Fruit fly (Drosophila melanogaster) whole organism, wandering third instar larva: ENCODE data around the gene Or10a.

ENCODE experiments used
- CG32264 ChIP-seq: fragments of 200-800 bp; sonication (Bioruptor generic); optimal IDR thresholded peaks from 2 replicates; lab custom pipeline; 2016; ENCODE audit warnings: missing biosample characterization, missing genetic modification characterization
- CrebA ChIP-seq: fragments of 200-800 bp; sonication (Bioruptor generic); optimal IDR thresholded peaks from 2 replicates; lab custom pipeline; 2016; ENCODE audit warnings: missing biosample characterization, mild to moderate bottlenecking, missing genetic modification characterization, borderline replicate concordance
- Myc ChIP-seq: fragments of >200 bp; optimal IDR thresholded peaks from 2 replicates; lab custom pipeline; 2017
- br ChIP-seq: fragments of 200-800 bp; sonication (Bioruptor generic); optimal IDR thresholded peaks from 2 replicates; lab custom pipeline; 2016; ENCODE audit warnings: missing biosample characterization, missing genetic modification characterization
- rgr ChIP-seq: fragments of 200-800 bp; sonication (Bioruptor generic); optimal IDR thresholded peaks from 3 replicates; lab custom pipeline; 2016; ENCODE audit warnings: missing biosample characterization, mild to moderate bottlenecking, missing genetic modification characterization
- usp ChIP-seq: fragments of >200 bp; optimal IDR thresholded peaks from 2 replicates; lab custom pipeline; 2017; ENCODE audit warnings: missing biosample characterization, missing genetic modification characterization

- TF ChIP-seq usp (GFP tag; lab: Kevin White, UChicago) (no peak), br (GFP tag; lab: Kevin White, UChicago) (no peak), Myc (lab: Kevin White, UChicago) (no peak), rgr (GFP tag; lab: Kevin White, UChicago) (no peak), CG32264 (GFP tag; lab: Kevin White, UChicago) (no peak), CrebA (GFP tag; lab: Kevin White, UChicago) (no peak)
These were observed 22.0 kb upstream of the Or10a start for dm6 chrX:11439270-11439669.
